Fruit fly (Drosophila melanogaster): ENCODE measurements around the gene Datp.

DNA sequence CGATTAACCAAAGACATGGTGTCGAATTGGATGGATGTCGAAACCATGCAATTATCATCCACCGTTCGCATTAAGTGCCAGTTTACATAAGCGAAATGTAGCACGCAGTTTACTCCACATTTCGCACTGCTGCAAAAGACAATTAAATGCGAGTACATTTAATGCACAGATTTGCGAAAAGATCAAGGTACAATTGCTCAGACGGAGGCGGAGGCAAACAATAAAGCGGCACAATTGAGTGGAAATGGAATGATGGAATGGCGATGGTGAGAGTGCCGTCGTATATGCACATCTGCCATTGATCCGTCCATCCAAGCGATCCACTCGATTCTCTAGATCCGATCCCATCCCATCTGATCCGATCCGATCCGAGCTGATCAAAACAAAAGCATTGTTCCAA, 6.5 kb upstream of the Datp start:
- TF ChIP-seq CTCF (optimal IDR thresholded peaks at IDR 0.05), result no peak
- no peak for TF ChIP-seq CG8478 (optimal IDR thresholded peaks at IDR 0.05)

Data from S2 (cell line).